Fruit fly (Drosophila melanogaster): Measurements from ENCODE around the gene CG15386.

DNA sequence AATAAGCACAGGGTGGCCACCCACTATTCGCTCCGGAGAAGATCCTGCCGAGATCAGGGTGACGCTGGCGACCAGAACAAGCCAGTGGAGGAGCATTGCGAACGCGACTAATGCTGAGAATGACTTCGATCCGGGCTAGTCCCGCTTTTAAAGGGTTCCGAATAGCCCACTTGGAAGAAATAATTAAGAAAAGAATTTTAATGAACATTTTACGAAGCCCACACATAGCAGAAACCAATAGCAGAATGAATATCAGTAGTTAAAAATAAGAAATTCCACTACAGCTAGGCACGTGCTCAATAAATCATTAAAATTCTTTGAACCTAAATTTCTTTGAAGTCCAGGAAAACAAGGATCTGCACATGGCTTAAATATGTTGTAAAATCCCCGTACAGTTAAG lies 34.1 kb upstream of the CG15386 start, which contains the start of gene Ser12:
- TF ChIP-seq tj (GFP tag; optimal IDR thresholded peaks at IDR 0.05) = no peak
- no peak for TF ChIP-seq cic (GFP tag; optimal IDR thresholded peaks at IDR 0.05)
- TF ChIP-seq bab1 (GFP tag; optimal IDR thresholded peaks at IDR 0.05) = no peak
- no peak for TF ChIP-seq Crg-1 (GFP tag; optimal IDR thresholded peaks at IDR 0.05)
- TF ChIP-seq CG14711 (tag; optimal IDR thresholded peaks at IDR 0.05) = no peak
- TF ChIP-seq CG7101 (tag; optimal IDR thresholded peaks at IDR 0.05) = no peak
- no peak for TF ChIP-seq toe (GFP tag; optimal IDR thresholded peaks at IDR 0.05)
- TF ChIP-seq CG12768 (GFP tag; optimal IDR thresholded peaks at IDR 0.05) = no peak
- TF ChIP-seq CG1620 (GFP tag; optimal IDR thresholded peaks at IDR 0.05) = no peak
- no peak for TF ChIP-seq CG7045 (GFP tag; optimal IDR thresholded peaks at IDR 0.05)
- no peak for TF ChIP-seq Clk (GFP tag; optimal IDR thresholded peaks at IDR 0.05)
- TF ChIP-seq CG33017 (tag; optimal IDR thresholded peaks at IDR 0.05) = no peak
- TF ChIP-seq Mnt (GFP tag; optimal IDR thresholded peaks at IDR 0.05) = no peak
- TF ChIP-seq Hr96 (GFP tag; optimal IDR thresholded peaks at IDR 0.05) = no peak
